Worm (Caenorhabditis elegans): ENCODE measurements around the gene K11H12.4.
A peak's percentile ranks its signal among the peaks of the same experiment; 100 is the strongest.

Gene K11H12.4

ce11 chrIV:673313-673712, 2.4 kb downstream of the K11H12.4 start, which contains the start of gene K11H12.3:
TSS of gene K11H12.3 (minus strand) at chrIV:673480.
- TF ChIP-seq chd-7 (tag; optimal IDR thresholded peaks at IDR 0.05), result no peak
- no peak for TF ChIP-seq hrde-1 (tag; optimal IDR thresholded peaks at IDR 0.05; ENCODE audit: borderline replicate concordance)
- peak; percentile 70 for TF ChIP-seq dox-1 (GFP tag; IDR thresholded peaks at IDR 0.05)
- TF ChIP-seq nhr-80 (tag; optimal IDR thresholded peaks at IDR 0.05), result peak; percentile 90
- no peak for TF ChIP-seq bed-2 (GFP tag; IDR thresholded peaks at IDR 0.05)
- TF ChIP-seq F39B2.1 (GFP tag; IDR thresholded peaks at IDR 0.05), result no peak
- TF ChIP-seq repo-1 (tag; optimal IDR thresholded peaks at IDR 0.05), result no peak
- TF ChIP-seq ets-4 (GFP tag; optimal IDR thresholded peaks at IDR 0.05), result peak; percentile 70

ce11 chrIV:670455-670854, 5.2 kb downstream of the K11H12.4 start, which contains the start of gene K11H12.11:
TSS of gene K11H12.11 (minus strand) at chrIV:670555.
- TF ChIP-seq sea-2 (GFP tag; IDR thresholded peaks at IDR 0.05), result no peak
- TF ChIP-seq Y95B8A.8 (GFP tag; IDR thresholded peaks at IDR 0.05), result no peak

DNA sequence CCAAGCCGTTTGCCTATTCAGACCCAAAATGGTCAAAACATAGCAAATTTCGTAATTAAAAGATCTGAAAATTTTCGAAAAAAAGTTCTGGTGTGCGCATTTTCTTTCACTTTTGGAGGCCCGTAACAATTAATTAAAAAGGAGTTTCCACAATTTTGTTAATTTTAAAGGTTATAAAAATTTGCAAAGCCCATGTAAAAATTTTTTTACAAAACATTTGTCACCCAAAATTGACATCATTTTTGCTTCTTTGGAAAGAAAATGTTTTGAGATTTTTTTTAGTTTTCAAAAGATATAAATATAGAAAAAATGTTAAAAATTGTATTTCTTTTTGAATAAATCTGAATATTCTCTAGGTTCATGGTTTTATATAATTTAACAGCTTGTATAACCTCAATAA, 8.7 kb downstream of the K11H12.4 start, which contains the start of gene K11H12.6:
Gene K11H12.6 (plus strand): TSS at position 301 of the 400 bp plus-strand sequence.
- TF ChIP-seq Y67H2A.10 (GFP tag; conservative IDR thresholded peaks at IDR 0.05), result no peak
- TF ChIP-seq cebp-2 (GFP tag; IDR thresholded peaks at IDR 0.05), result no peak
- no peak for TF ChIP-seq pbrm-1 (GFP tag; IDR thresholded peaks at IDR 0.05)
- TF ChIP-seq attf-3 (GFP tag; conservative IDR thresholded peaks at IDR 0.05), result no peak
- TF ChIP-seq lag-1 (GFP tag; IDR thresholded peaks at IDR 0.05), result no peak
- TF ChIP-seq ama-1 (optimal IDR thresholded peaks at IDR 0.05), result no peak
- no peak for TF ChIP-seq ama-1 (GFP tag; optimal IDR thresholded peaks at IDR 0.05)
- no peak for TF ChIP-seq lin-35 (GFP tag; optimal IDR thresholded peaks at IDR 0.05)
- no peak for TF ChIP-seq tbp1 (GFP tag; optimal IDR thresholded peaks at IDR 0.05)
- TF ChIP-seq dox-1 (GFP tag; IDR thresholded peaks at IDR 0.05), result no peak
- TF ChIP-seq zim-3 (tag; optimal IDR thresholded peaks at IDR 0.05), result no peak
- TF ChIP-seq zfh-2 (GFP tag; conservative IDR thresholded peaks at IDR 0.05), result no peak
- TF ChIP-seq ztf-25 (GFP tag; IDR thresholded peaks at IDR 0.05), result no peak

ce11 chrIV:665225-665624, 10.5 kb downstream of the K11H12.4 start, which contains the start of gene K11H12.7:
TSS of gene K11H12.7 (plus strand) at chrIV:665525.
- TF ChIP-seq nhr-120 (GFP tag; IDR thresholded peaks at IDR 0.05) (no peak), bed-2 (GFP tag; IDR thresholded peaks at IDR 0.05) (no peak), ccch-3 (GFP tag; optimal IDR thresholded peaks at IDR 0.05) (no peak), dox-1 (GFP tag; IDR thresholded peaks at IDR 0.05) (no peak), ztf-6 (GFP tag; IDR thresholded peaks at IDR 0.05) (no peak), nfyb-1 (GFP tag; IDR thresholded peaks at IDR 0.05) (no peak), lin-35 (GFP tag; optimal IDR thresholded peaks at IDR 0.05) (no peak), ceh-27 (GFP tag; optimal IDR thresholded peaks at IDR 0.05) (no peak), die-1 (tag; optimal IDR thresholded peaks at IDR 0.05) (no peak), lin-26 (GFP tag; IDR thresholded peaks at IDR 0.05) (no peak), athp-1 (tag; optimal IDR thresholded peaks at IDR 0.05) (no peak), lin-54 (GFP tag; optimal IDR thresholded peaks at IDR 0.05) (no peak), fkh-3 (tag; optimal IDR thresholded peaks at IDR 0.05) (no peak), ceh-40 (GFP tag; IDR thresholded peaks at IDR 0.05) (no peak), snpc-3.4 (tag; optimal IDR thresholded peaks at IDR 0.05) (no peak), T26A5.8 (tag; optimal IDR thresholded peaks at IDR 0.05) (no peak)

Measured in whole organism, young adult.